Fruit fly (Drosophila melanogaster): ENCODE measurements around the gene CG10413.

Gene CG10413

dm6 chr2L:18604986-18605385 is at the start of gene CG10413:
TSS of gene CG10413 (minus strand) at chr2L:18605249.
- TF ChIP-seq Smox (GFP tag; optimal IDR thresholded peaks at IDR 0.05) (peak; percentile 99), Blimp-1 (GFP tag; optimal IDR thresholded peaks at IDR 0.05) (peak; percentile 94), esn (GFP tag; optimal IDR thresholded peaks at IDR 0.05) (peak; percentile 99), CG6808 (GFP tag; optimal IDR thresholded peaks at IDR 0.05) (peak; percentile 97), Hr4 (GFP tag; optimal IDR thresholded peaks at IDR 0.05) (peak; percentile 99), svp (GFP tag) (no peak), CG9139 (GFP tag; optimal IDR thresholded peaks at IDR 0.05) (peak; percentile 92), CG10669 (GFP tag; optimal IDR thresholded peaks at IDR 0.05) (peak; percentile 98), lz (GFP tag; optimal IDR thresholded peaks at IDR 0.05) (peak; percentile 99), OdsH (GFP tag; optimal IDR thresholded peaks at IDR 0.05) (peak; percentile 99), fkh (GFP tag; optimal IDR thresholded peaks at IDR 0.05) (peak; percentile 79), fd59A (GFP tag; optimal IDR thresholded peaks at IDR 0.05) (peak; percentile 96), CG6276 (GFP tag; optimal IDR thresholded peaks at IDR 0.05) (no peak), Lpt (GFP tag; optimal IDR thresholded peaks at IDR 0.05) (peak; percentile 97), Ets96B (tag; optimal IDR thresholded peaks at IDR 0.05) (peak; percentile 98), Sox14 (GFP tag; optimal IDR thresholded peaks at IDR 0.05) (peak; percentile 99), Eip93F (GFP tag; optimal IDR thresholded peaks at IDR 0.05) (peak; percentile 97), Met (GFP tag; optimal IDR thresholded peaks at IDR 0.05) (peak; percentile 98), CG15336 (GFP tag; IDR thresholded peaks at IDR 0.05) (peak; percentile 98), CG8119 (GFP tag; IDR thresholded peaks at IDR 0.05) (peak; percentile 97), CG6163 (GFP tag; IDR thresholded peaks at IDR 0.05) (peak; percentile 96), net (GFP tag; optimal IDR thresholded peaks at IDR 0.05) (peak; percentile 98), dac (GFP tag; optimal IDR thresholded peaks at IDR 0.05) (peak; percentile 98), ss (GFP tag; optimal IDR thresholded peaks at IDR 0.05) (peak in 1 of 2 experiments; percentile 97), CG32006 (GFP tag; optimal IDR thresholded peaks at IDR 0.05) (peak; percentile 98), vri (GFP tag; optimal IDR thresholded peaks at IDR 0.05) (no peak), salr (GFP tag; optimal IDR thresholded peaks at IDR 0.05) (peak in 1 of 2 experiments; percentile 97), CG1621 (tag; optimal IDR thresholded peaks at IDR 0.05) (peak; percentile 96), CG8319 (GFP tag; optimal IDR thresholded peaks at IDR 0.05) (peak; percentile 98), CG3919 (GFP tag; optimal IDR thresholded peaks at IDR 0.05) (peak; percentile 99), Sox102F (GFP tag; optimal IDR thresholded peaks at IDR 0.05) (peak; percentile 99), Sox15 (GFP tag; optimal IDR thresholded peaks at IDR 0.05) (peak; percentile 98), Eip75B (GFP tag; optimal IDR thresholded peaks at IDR 0.05) (peak; percentile 99), CG11294 (GFP tag; IDR thresholded peaks at IDR 0.05) (peak; percentile 97), acj6 (GFP tag; optimal IDR thresholded peaks at IDR 0.05) (peak; percentile 99), CG11762 (GFP tag; optimal IDR thresholded peaks at IDR 0.05; ENCODE audit: insufficient read depth) (peak; percentile 99), CG8632 (GFP tag; optimal IDR thresholded peaks at IDR 0.05) (peak; percentile 98), Gug (GFP tag; IDR thresholded peaks at IDR 0.05) (peak; percentile 97), CG10631 (GFP tag; optimal IDR thresholded peaks at IDR 0.05) (peak; percentile 98), Ets21C (GFP tag; optimal IDR thresholded peaks at IDR 0.05) (peak; percentile 97), pdm3 (GFP tag; optimal IDR thresholded peaks at IDR 0.05) (peak; percentile 99), CG6854 (GFP tag; optimal IDR thresholded peaks at IDR 0.05) (peak; percentile 96), Eip78C (GFP tag) (peak; percentile 100), fd85E (GFP tag; optimal IDR thresholded peaks at IDR 0.05) (no peak), CG7368 (GFP tag; optimal IDR thresholded peaks at IDR 0.05) (peak; percentile 96), topi (GFP tag; optimal IDR thresholded peaks at IDR 0.05) (peak; percentile 98), Hr38 (GFP tag; optimal IDR thresholded peaks at IDR 0.05) (peak; percentile 87), CG11902 (GFP tag; optimal IDR thresholded peaks at IDR 0.05) (peak; percentile 97), CG4318 (GFP tag; optimal IDR thresholded peaks at IDR 0.05) (peak; percentile 95), CG6792 (GFP tag; optimal IDR thresholded peaks at IDR 0.05) (peak; percentile 98), CG34406 (GFP tag; optimal IDR thresholded peaks at IDR 0.05) (peak; percentile 99), spab (GFP tag; optimal IDR thresholded peaks at IDR 0.05) (peak; percentile 96)

Data from whole organism, prepupa.